Fruit fly (Drosophila melanogaster) whole organism, adult: ENCODE measurements around the gene Smyd3.

ENCODE experiments used
- CG11617 ChIP-seq: fragments of 200-800 bp; sonication (Bioruptor generic); optimal IDR thresholded peaks from 2 replicates; lab custom pipeline; 2017; ENCODE audit warnings: mild to moderate bottlenecking, missing biosample characterization, missing genetic modification reagents, missing genetic modification characterization
- CG14711 ChIP-seq: fragments of 200-800 bp; sonication (Bioruptor generic); optimal IDR thresholded peaks from 2 replicates; lab custom pipeline; 2018; ENCODE audit warnings: missing biosample characterization, mild to moderate bottlenecking, missing genetic modification characterization, moderate library complexity
- CG1620 ChIP-seq: fragments of 200-800 bp; sonication (Bioruptor generic); optimal IDR thresholded peaks from 2 replicates; lab custom pipeline; 2016; ENCODE audit warnings: missing biosample characterization, missing genetic modification characterization
- CG33017 ChIP-seq: fragments of 200-800 bp; sonication (Bioruptor generic); optimal IDR thresholded peaks from 2 replicates; lab custom pipeline; 2018; ENCODE audit warnings: missing biosample characterization, mild to moderate bottlenecking, missing genetic modification characterization, moderate library complexity
- CG5204 ChIP-seq: fragments of 200-800 bp; sonication (Bioruptor generic); optimal IDR thresholded peaks from 2 replicates; lab custom pipeline; 2016; ENCODE audit warnings: missing biosample characterization, missing genetic modification characterization
- CG7045 ChIP-seq: fragments of 200-800 bp; sonication (Bioruptor generic); optimal IDR thresholded peaks from 2 replicates; lab custom pipeline; 2017; ENCODE audit warnings: missing biosample characterization, mild to moderate bottlenecking, missing genetic modification characterization
- CG7101 ChIP-seq: fragments of 200-800 bp; sonication (Bioruptor generic); optimal IDR thresholded peaks from 2 replicates; lab custom pipeline; 2018; ENCODE audit warnings: missing biosample characterization, mild to moderate bottlenecking, missing genetic modification characterization, moderate library complexity
- Hr96 ChIP-seq: fragments of 200-800 bp; sonication (Bioruptor generic); optimal IDR thresholded peaks from 2 replicates; lab custom pipeline; 2016; ENCODE audit warnings: missing biosample characterization, missing genetic modification characterization
- Mnt ChIP-seq: fragments of 200-800 bp; sonication (Bioruptor generic); optimal IDR thresholded peaks from 2 replicates; lab custom pipeline; 2016; ENCODE audit warnings: missing biosample characterization, mild to moderate bottlenecking, missing genetic modification characterization
- kay ChIP-seq: fragments of 200-800 bp; sonication (Bioruptor generic); peaks from one replicate; lab custom pipeline; 2016; ENCODE audit warnings: missing biosample characterization, missing genetic modification characterization, borderline replicate concordance
- ovo ChIP-seq: fragments of 200-800 bp; sonication (Bioruptor generic); optimal IDR thresholded peaks from 2 replicates; lab custom pipeline; 2016; ENCODE audit warnings: missing biosample characterization, missing genetic modification characterization
- pad ChIP-seq: fragments of 200-800 bp; sonication (Bioruptor generic); optimal IDR thresholded peaks from 3 replicates; lab custom pipeline; 2017; ENCODE audit warnings: missing biosample characterization, missing genetic modification characterization, mild to moderate bottlenecking, moderate library complexity, missing genetic modification reagents
- tj ChIP-seq: fragments of 200-800 bp; sonication (Bioruptor generic); optimal IDR thresholded peaks from 3 replicates; lab custom pipeline; 2017; ENCODE audit warnings: missing biosample characterization, mild to moderate bottlenecking, missing genetic modification characterization, moderate library complexity
- toe ChIP-seq: fragments of 200-800 bp; sonication (Bioruptor generic); optimal IDR thresholded peaks from 2 replicates; lab custom pipeline; 2016; ENCODE audit warnings: missing biosample characterization, missing genetic modification characterization

DNA sequence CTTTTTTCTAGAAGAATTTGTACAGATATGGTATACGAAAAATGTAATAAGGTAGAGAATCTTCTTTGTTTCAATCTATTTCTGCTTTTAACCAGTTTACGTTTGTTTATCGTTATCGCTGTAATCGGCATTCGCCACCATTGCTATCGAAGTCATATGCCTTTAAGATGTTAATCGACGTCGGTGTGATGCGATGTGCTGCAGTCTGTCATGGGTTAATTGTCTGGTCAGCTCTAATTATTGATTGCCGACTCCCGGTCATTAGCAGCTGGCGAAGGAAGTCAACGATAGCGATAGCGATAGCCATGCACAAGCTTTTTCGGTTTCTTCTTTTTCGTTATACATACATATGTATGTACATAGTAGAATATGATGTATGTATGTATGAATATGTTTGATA lies 46.8 kb upstream of the Smyd3 start:
- TF ChIP-seq toe (GFP tag; lab: Kevin White, UChicago) (no peak), pad (no peak), CG7101 (tag; lab: Kevin White, UChicago) (no peak), CG14711 (tag; lab: Kevin White, UChicago) (no peak), kay (GFP tag; lab: Kevin White, UChicago) (no peak), CG33017 (no peak), CG1620 (GFP tag; lab: Kevin White, UChicago) (no peak), CG11617 (GFP tag; lab: Kevin White, UChicago) (no peak), Hr96 (GFP tag; lab: Kevin White, UChicago) (no peak), CG7045 (GFP tag; lab: Kevin White, UChicago) (no peak), CG5204 (GFP tag; lab: Kevin White, UChicago) (no peak), ovo (no peak), tj (GFP tag; lab: Kevin White, UChicago) (no peak), Mnt (GFP tag; lab: Kevin White, UChicago) (no peak)
